Fruit fly (Drosophila melanogaster) S2 (cell line): Measurements from ENCODE around the gene Clbn.

Experiments used
- CG8478 ChIP-seq: fragments of >200 bp; optimal IDR thresholded peaks from 2 replicates; lab custom pipeline; 2018
- CTCF ChIP-seq, 2 experiments: fragments of >200 bp; optimal IDR thresholded peaks; 2 replicates each; lab custom pipeline; 2018

The Clbn gene

DNA sequence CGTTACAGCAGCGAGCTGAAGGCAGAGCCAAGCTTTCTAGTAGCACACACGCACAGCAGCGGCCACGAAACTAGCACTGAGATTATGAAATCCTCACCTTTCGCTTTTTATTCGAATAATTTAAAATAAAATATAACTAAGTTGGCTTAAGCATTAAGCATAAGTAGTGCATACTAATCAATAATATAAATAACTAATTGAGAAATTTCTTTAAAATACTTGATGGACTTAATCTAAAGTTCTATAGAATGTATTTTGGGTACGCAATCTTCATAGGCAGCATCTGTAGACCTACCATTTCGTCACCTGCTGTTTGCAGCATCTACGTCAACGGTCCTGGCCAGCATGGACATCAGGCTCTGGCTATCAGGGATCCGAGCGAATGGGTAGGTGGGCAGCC lies 25.0 kb downstream of the Clbn start:
- TF ChIP-seq CG8478 (lab: Kevin White, UChicago), result no peak
- TF ChIP-seq CTCF (optimal IDR thresholded peaks at IDR 0.05; lab: Kevin White, UChicago), result no peak

DNA sequence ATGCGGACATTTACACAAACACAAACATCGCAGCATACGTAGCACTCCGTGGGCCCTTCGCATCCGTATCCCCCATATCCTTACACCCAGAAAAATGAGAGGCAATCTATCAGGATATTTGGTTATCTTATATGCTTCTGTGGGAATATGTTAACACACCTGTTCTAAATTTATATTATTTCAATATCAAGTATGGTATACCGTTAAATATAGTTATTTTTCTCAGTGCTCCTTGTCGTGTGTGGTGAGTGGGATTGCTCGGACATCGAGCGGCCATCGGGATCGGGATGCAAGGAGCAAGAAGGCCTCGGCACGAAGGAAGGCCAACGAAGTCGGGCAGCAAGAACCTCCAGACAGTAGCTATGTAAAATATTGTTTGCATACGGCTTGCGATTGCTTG lies 34.2 kb downstream of the Clbn start:
- no peak for TF ChIP-seq CG8478 (lab: Kevin White, UChicago)

dm6 chr3R:25166788-25167187 lies 39.5 kb downstream of the Clbn start:
- no peak for TF ChIP-seq CTCF (optimal IDR thresholded peaks at IDR 0.05; lab: Kevin White, UChicago)
- TF ChIP-seq CG8478 (lab: Kevin White, UChicago), result no peak

DNA sequence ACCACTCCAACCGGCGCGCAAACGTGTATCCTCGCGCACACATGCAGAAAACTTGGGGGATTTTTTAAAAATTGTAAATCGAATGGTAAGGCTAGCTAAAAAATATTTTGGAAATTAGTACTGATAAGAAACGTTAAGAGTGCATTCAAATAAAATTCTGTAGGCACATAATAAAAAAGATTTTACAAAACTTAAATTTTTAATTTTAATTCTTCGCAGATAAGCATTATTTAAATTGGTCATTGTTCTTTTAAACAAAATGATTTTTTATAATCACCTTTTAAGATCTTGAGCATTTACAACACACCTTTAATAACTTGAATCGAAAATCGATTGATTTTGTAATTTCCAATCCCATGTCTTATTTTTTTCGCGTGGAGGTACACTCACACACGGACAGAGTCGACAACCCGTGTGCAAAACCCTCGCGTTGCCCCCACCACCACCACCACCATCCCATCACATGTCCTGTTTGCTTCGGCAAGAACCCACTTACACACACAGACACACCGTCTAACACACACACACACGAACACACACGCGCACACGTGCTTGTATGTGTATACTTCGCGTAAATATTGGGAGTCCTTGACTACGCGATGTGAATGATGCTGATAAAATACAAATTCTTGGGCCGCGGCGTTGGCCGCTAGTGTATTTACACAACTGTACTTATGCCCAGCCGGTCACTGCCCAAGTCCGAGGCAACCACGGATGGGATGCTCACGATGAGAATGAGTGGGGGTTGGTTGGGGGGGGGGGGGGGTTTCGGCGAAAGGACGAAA lies 40.3 kb downstream of the Clbn start:
- TF ChIP-seq CTCF (optimal IDR thresholded peaks at IDR 0.05; lab: Kevin White, UChicago), result no peak

dm6 chr3R:25168259-25168972 lies 41.1 kb downstream of the Clbn start:
- no peak for TF ChIP-seq CTCF (optimal IDR thresholded peaks at IDR 0.05; lab: Kevin White, UChicago)
- TF ChIP-seq CG8478 (lab: Kevin White, UChicago), result no peak

DNA sequence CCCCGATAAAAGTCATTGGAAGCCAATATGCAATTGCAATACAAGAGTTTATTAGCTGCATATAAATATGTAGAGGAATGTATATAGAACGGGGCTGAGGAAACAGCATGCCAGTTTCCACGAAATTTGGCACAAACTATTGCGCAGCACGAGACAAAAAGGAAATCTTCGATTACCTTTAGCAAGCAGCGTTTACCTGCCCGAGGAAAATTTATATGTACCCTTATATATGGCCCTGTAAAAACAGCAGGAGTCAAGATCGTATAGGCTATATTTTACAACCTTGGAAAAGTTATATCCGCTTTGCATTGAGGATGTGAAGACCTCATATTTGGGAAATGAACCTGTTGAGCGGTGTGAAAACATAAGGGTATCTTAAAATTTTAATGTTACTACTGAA lies 45.1 kb downstream of the Clbn start:
- TF ChIP-seq CTCF (optimal IDR thresholded peaks at IDR 0.05; lab: Kevin White, UChicago) (no peak), CG8478 (lab: Kevin White, UChicago) (no peak)

DNA sequence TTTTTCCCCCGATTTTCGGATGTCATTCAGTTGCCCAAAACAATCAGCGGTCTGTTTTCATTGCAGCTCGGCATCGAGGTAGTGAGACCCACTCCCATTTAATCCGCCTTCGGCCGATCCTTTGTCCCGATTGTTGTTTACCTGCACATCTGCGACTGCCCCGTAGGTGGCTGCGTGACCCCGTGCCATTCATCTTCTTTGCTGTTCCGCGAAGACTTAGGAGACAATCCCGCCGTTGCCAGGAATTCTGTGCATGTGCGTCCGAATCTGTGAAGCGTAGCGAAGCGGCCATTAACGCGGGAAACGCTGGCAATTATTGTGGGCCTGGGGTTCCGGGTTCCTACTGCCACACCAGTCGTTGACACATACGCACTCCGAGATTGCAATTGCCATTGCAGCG lies 45.7 kb downstream of the Clbn start:
- TF ChIP-seq CG8478 (lab: Kevin White, UChicago) (no peak), CTCF (optimal IDR thresholded peaks at IDR 0.05; lab: Kevin White, UChicago) (no peak)

DNA sequence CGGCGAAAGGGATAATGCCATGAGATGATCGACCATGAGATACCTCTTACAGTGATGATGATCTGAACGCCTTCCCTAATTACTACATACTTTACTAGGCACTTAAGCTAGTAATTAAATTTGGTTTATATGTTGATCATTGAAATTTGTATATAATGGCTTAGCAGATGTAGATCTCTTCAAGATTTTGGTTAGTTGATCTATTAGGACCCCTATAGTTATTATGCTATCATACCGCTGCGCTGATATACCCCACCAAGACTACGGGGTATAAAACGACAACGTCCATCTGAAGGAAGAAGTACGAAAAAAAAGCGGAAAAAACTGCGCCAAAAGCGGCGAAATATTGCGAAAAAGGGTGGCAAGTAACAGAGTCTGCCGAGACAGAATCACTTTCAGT lies 46.9 kb downstream of the Clbn start:
- no peak for TF ChIP-seq CTCF (optimal IDR thresholded peaks at IDR 0.05; lab: Kevin White, UChicago)
- no peak for TF ChIP-seq CG8478 (lab: Kevin White, UChicago)

dm6 chr3R:25176517-25176916 lies 49.2 kb downstream of the Clbn start:
- no peak for TF ChIP-seq CTCF (optimal IDR thresholded peaks at IDR 0.05; lab: Kevin White, UChicago)
- TF ChIP-seq CG8478 (lab: Kevin White, UChicago), result no peak

- TF ChIP-seq CTCF (optimal IDR thresholded peaks at IDR 0.05; lab: Kevin White, UChicago) (no peak), CG8478 (lab: Kevin White, UChicago) (no peak)
Observed at dm6 chr3R:25177429-25177828, 50.1 kb downstream of the Clbn start.

dm6 chr3R:25178521-25178920 lies 51.2 kb downstream of the Clbn start:
- no peak for TF ChIP-seq CTCF (optimal IDR thresholded peaks at IDR 0.05; lab: Kevin White, UChicago)
- TF ChIP-seq CG8478 (lab: Kevin White, UChicago), result no peak
